Fruit fly (Drosophila melanogaster) whole organism, prepupa: Measurements from ENCODE around the gene NimB1.

ENCODE experiments used
- Blimp-1 ChIP-seq: fragments of 200-800 bp; sonication (Bioruptor generic); optimal IDR thresholded peaks from 3 replicates; lab custom pipeline; 2017; ENCODE audit warnings: missing biosample characterization, missing genetic modification characterization, mild to moderate bottlenecking, moderate library complexity, missing genetic modification reagents
- CG10631 ChIP-seq: fragments of 200-800 bp; sonication (Bioruptor generic); optimal IDR thresholded peaks from 2 replicates; lab custom pipeline; 2016; ENCODE audit warnings: missing biosample characterization, missing genetic modification characterization
- CG10669 ChIP-seq: fragments of 200-800 bp; sonication (Bioruptor generic); optimal IDR thresholded peaks from 3 replicates; lab custom pipeline; 2018; ENCODE audit warnings: missing biosample characterization, mild to moderate bottlenecking, missing genetic modification characterization, moderate library complexity
- CG11294 ChIP-seq: fragments of 200-800 bp; sonication (Bioruptor generic); IDR thresholded peaks from 2 replicates; pipeline ENCODE4 v1.3.6; 2022; ENCODE audit warnings: missing biosample characterization, missing genetic modification characterization
- CG11762 ChIP-seq: fragments of 200-800 bp; sonication (Bioruptor generic); optimal IDR thresholded peaks from 3 replicates; lab custom pipeline; 2016; ENCODE audit warnings: missing biosample characterization, missing genetic modification characterization; ENCODE audit not compliant: insufficient read depth
- CG11902 ChIP-seq: fragments of 200-800 bp; sonication (Bioruptor generic); optimal IDR thresholded peaks from 3 replicates; lab custom pipeline; 2016; ENCODE audit warnings: missing biosample characterization, missing genetic modification characterization
- CG15336 ChIP-seq: fragments of 200-800 bp; sonication (Bioruptor generic); IDR thresholded peaks from 2 replicates; pipeline ENCODE4 v1.3.6; 2022; ENCODE audit warnings: missing biosample characterization, missing genetic modification characterization
- CG1621 ChIP-seq: fragments of 200-800 bp; sonication (Bioruptor generic); optimal IDR thresholded peaks from 3 replicates; lab custom pipeline; 2018; ENCODE audit warnings: missing biosample characterization, mild to moderate bottlenecking, missing genetic modification characterization
- CG3032 ChIP-seq: fragments of 200-800 bp; optimal IDR thresholded peaks from 2 replicates; lab custom pipeline; 2019; ENCODE audit warnings: missing biosample characterization, mild to moderate bottlenecking, missing genetic modification characterization, moderate library complexity
- CG31627 ChIP-seq: fragments of 200-800 bp; sonication (Bioruptor generic); optimal IDR thresholded peaks from 3 replicates; lab custom pipeline; 2016; ENCODE audit warnings: missing biosample characterization, missing genetic modification characterization
- CG32006 ChIP-seq: fragments of 200-800 bp; sonication (Bioruptor generic); optimal IDR thresholded peaks from 3 replicates; lab custom pipeline; 2017; ENCODE audit warnings: missing biosample characterization, mild to moderate bottlenecking, missing genetic modification characterization
- CG34406 ChIP-seq: fragments of 200-800 bp; sonication (Bioruptor generic); optimal IDR thresholded peaks from 3 replicates; lab custom pipeline; 2016; ENCODE audit warnings: missing biosample characterization, missing genetic modification characterization
- CG3919 ChIP-seq: fragments of 200-800 bp; sonication (Bioruptor generic); optimal IDR thresholded peaks from 3 replicates; lab custom pipeline; 2016; ENCODE audit warnings: missing biosample characterization, missing genetic modification characterization
- CG4318 ChIP-seq: fragments of 200-800 bp; sonication (Bioruptor generic); optimal IDR thresholded peaks from 3 replicates; lab custom pipeline; 2017; ENCODE audit warnings: missing biosample characterization, mild to moderate bottlenecking, missing genetic modification characterization
- CG6163 ChIP-seq: fragments of 200-800 bp; sonication (Bioruptor generic); IDR thresholded peaks from 3 replicates; pipeline ENCODE4 v1.3.6; 2022; ENCODE audit warnings: missing biosample characterization, missing genetic modification characterization
- CG6792 ChIP-seq: fragments of 200-800 bp; sonication (Bioruptor generic); optimal IDR thresholded peaks from 3 replicates; lab custom pipeline; 2016; ENCODE audit warnings: missing biosample characterization, missing genetic modification characterization
- CG6808 ChIP-seq: fragments of 200-800 bp; sonication (Bioruptor generic); optimal IDR thresholded peaks from 3 replicates; lab custom pipeline; 2017; ENCODE audit warnings: missing biosample characterization, missing genetic modification characterization, mild to moderate bottlenecking, moderate library complexity, missing genetic modification reagents
- CG6854 ChIP-seq: fragments of 200-800 bp; sonication (Bioruptor generic); optimal IDR thresholded peaks from 2 replicates; lab custom pipeline; 2017; ENCODE audit warnings: missing biosample characterization, mild to moderate bottlenecking, missing genetic modification characterization
- CG7368 ChIP-seq: fragments of 200-800 bp; sonication (Bioruptor generic); optimal IDR thresholded peaks from 3 replicates; lab custom pipeline; 2016; ENCODE audit warnings: missing biosample characterization, missing genetic modification characterization
- CG8119 ChIP-seq: fragments of 200-800 bp; sonication (Bioruptor generic); IDR thresholded peaks from 3 replicates; pipeline ENCODE4 v1.3.6; 2022; ENCODE audit warnings: missing biosample characterization, missing genetic modification characterization
- CG8632 ChIP-seq: fragments of 200-800 bp; sonication (Bioruptor generic); optimal IDR thresholded peaks from 3 replicates; lab custom pipeline; 2016; ENCODE audit warnings: missing biosample characterization, missing genetic modification characterization
- CG9139 ChIP-seq: fragments of 200-800 bp; sonication (Bioruptor generic); optimal IDR thresholded peaks from 3 replicates; lab custom pipeline; 2017; ENCODE audit warnings: missing biosample characterization, mild to moderate bottlenecking, missing genetic modification characterization
- Eip75B ChIP-seq: fragments of 200-800 bp; sonication (Bioruptor generic); optimal IDR thresholded peaks from 3 replicates; lab custom pipeline; 2016; ENCODE audit warnings: missing biosample characterization, missing genetic modification characterization
- Eip78C ChIP-seq: fragments of 200-800 bp; sonication (Bioruptor generic); peaks from one replicate; lab custom pipeline; 2016; ENCODE audit warnings: missing biosample characterization, missing genetic modification characterization
- Eip93F ChIP-seq: fragments of 200-800 bp; sonication (Bioruptor generic); optimal IDR thresholded peaks from 2 replicates; lab custom pipeline; 2016; ENCODE audit warnings: missing biosample characterization, mild to moderate bottlenecking, missing genetic modification characterization
- Ets21C ChIP-seq: fragments of 200-800 bp; sonication (Bioruptor generic); optimal IDR thresholded peaks from 3 replicates; lab custom pipeline; 2016; ENCODE audit warnings: missing biosample characterization, missing genetic modification characterization
- Ets96B ChIP-seq: fragments of 200-800 bp; optimal IDR thresholded peaks from 2 replicates; lab custom pipeline; 2019; ENCODE audit warnings: missing biosample characterization, mild to moderate bottlenecking, missing genetic modification characterization, moderate library complexity
- Gug ChIP-seq: fragments of 200-800 bp; sonication (Bioruptor generic); IDR thresholded peaks from 2 replicates; pipeline ENCODE4 v1.3.6; 2022; ENCODE audit warnings: missing biosample characterization, missing genetic modification characterization
- Hr38 ChIP-seq: sonication (Bioruptor generic); optimal IDR thresholded peaks from 2 replicates; lab custom pipeline; 2016; ENCODE audit warnings: missing biosample characterization, missing genetic modification characterization
- Hr39 ChIP-seq: fragments of 200-800 bp; sonication (Bioruptor generic); optimal IDR thresholded peaks from 2 replicates; lab custom pipeline; 2016; ENCODE audit warnings: missing biosample characterization, missing genetic modification characterization
- Hr4 ChIP-seq: fragments of 200-800 bp; sonication (Bioruptor generic); optimal IDR thresholded peaks from 3 replicates; lab custom pipeline; 2016; ENCODE audit warnings: missing biosample characterization, missing genetic modification characterization
- Lpt ChIP-seq: fragments of 200-800 bp; sonication (Bioruptor generic); optimal IDR thresholded peaks from 3 replicates; lab custom pipeline; 2016; ENCODE audit warnings: missing biosample characterization, missing genetic modification characterization
- OdsH ChIP-seq: fragments of 200-800 bp; sonication (Bioruptor generic); optimal IDR thresholded peaks from 3 replicates; lab custom pipeline; 2016; ENCODE audit warnings: missing biosample characterization, missing genetic modification characterization
- Smox ChIP-seq: fragments of 200-800 bp; sonication (Bioruptor generic); optimal IDR thresholded peaks from 3 replicates; lab custom pipeline; 2016; ENCODE audit warnings: missing biosample characterization, missing genetic modification characterization
- Sox102F ChIP-seq: fragments of 200-800 bp; sonication (Bioruptor generic); optimal IDR thresholded peaks from 2 replicates; lab custom pipeline; 2016; ENCODE audit warnings: missing biosample characterization, mild to moderate bottlenecking, missing genetic modification characterization
- Sox14 ChIP-seq: fragments of 200-800 bp; sonication (Bioruptor generic); optimal IDR thresholded peaks from 3 replicates; lab custom pipeline; 2016; ENCODE audit warnings: missing biosample characterization, missing genetic modification characterization
- achi ChIP-seq: fragments of 200-800 bp; sonication (Bioruptor generic); optimal IDR thresholded peaks from 3 replicates; lab custom pipeline; 2016; ENCODE audit warnings: missing biosample characterization, missing genetic modification characterization
- acj6 ChIP-seq: fragments of 200-800 bp; sonication (Bioruptor generic); optimal IDR thresholded peaks from 3 replicates; lab custom pipeline; 2016; ENCODE audit warnings: missing biosample characterization, missing genetic modification characterization
- cyc ChIP-seq: fragments of 200-800 bp; sonication (Bioruptor generic); optimal IDR thresholded peaks from 3 replicates; lab custom pipeline; 2016; ENCODE audit warnings: missing biosample characterization, missing genetic modification characterization
- dac ChIP-seq: fragments of 200-800 bp; sonication (Bioruptor generic); optimal IDR thresholded peaks from 2 replicates; lab custom pipeline; 2017; ENCODE audit warnings: missing biosample characterization, mild to moderate bottlenecking, missing genetic modification characterization
- dsx ChIP-seq: fragments of 200-800 bp; optimal IDR thresholded peaks from 3 replicates; lab custom pipeline; 2019; ENCODE audit warnings: missing biosample characterization, mild to moderate bottlenecking, missing genetic modification characterization, moderate library complexity; ENCODE audit not compliant: poor library complexity, severe bottlenecking
- eg ChIP-seq: fragments of 200-800 bp; sonication (Bioruptor generic); IDR thresholded peaks from 3 replicates; pipeline ENCODE4 v1.3.6; 2022; ENCODE audit warnings: missing biosample characterization, missing genetic modification characterization
- esn ChIP-seq: fragments of 200-800 bp; sonication (Bioruptor generic); optimal IDR thresholded peaks from 2 replicates; lab custom pipeline; 2016; ENCODE audit warnings: missing biosample characterization, mild to moderate bottlenecking, missing genetic modification characterization, moderate library complexity
- fd85E ChIP-seq: fragments of 200-800 bp; sonication (Bioruptor generic); optimal IDR thresholded peaks from 3 replicates; lab custom pipeline; 2016; ENCODE audit warnings: missing biosample characterization, missing genetic modification characterization
- fkh ChIP-seq: fragments of 200-800 bp; sonication (Bioruptor generic); optimal IDR thresholded peaks from 3 replicates; lab custom pipeline; 2017; ENCODE audit warnings: missing biosample characterization, mild to moderate bottlenecking, missing genetic modification characterization, moderate library complexity
- lz ChIP-seq: fragments of 200-800 bp; sonication (Bioruptor generic); optimal IDR thresholded peaks from 3 replicates; lab custom pipeline; 2016; ENCODE audit warnings: missing biosample characterization, missing genetic modification characterization
- pdm3 ChIP-seq: fragments of 200-800 bp; sonication (Bioruptor generic); optimal IDR thresholded peaks from 3 replicates; lab custom pipeline; 2016; ENCODE audit warnings: missing biosample characterization, missing genetic modification characterization
- salr ChIP-seq, 2 experiments: fragments of 200-800 bp; sonication (Bioruptor generic); optimal IDR thresholded peaks; 3 replicates each; lab custom pipeline; 2016 to 2018; ENCODE audit warnings: missing biosample characterization in 2 of 2, missing genetic modification characterization in 2 of 2, mild to moderate bottlenecking in 1 of 2
- spab ChIP-seq: fragments of 200-800 bp; sonication (Bioruptor generic); optimal IDR thresholded peaks from 2 replicates; lab custom pipeline; 2017; ENCODE audit warnings: missing biosample characterization, mild to moderate bottlenecking, missing genetic modification characterization, missing genetic modification reagents
- ss ChIP-seq, 2 experiments: fragments of 200-800 bp; sonication (Bioruptor generic); optimal IDR thresholded peaks; 2 replicates in 1 of 2; 3 replicates in 1 of 2; lab custom pipeline; 2017 to 2018; ENCODE audit warnings: mild to moderate bottlenecking in 2 of 2, missing biosample characterization in 2 of 2, missing genetic modification characterization in 2 of 2, moderate library complexity in 1 of 2
- svp ChIP-seq: fragments of 200-800 bp; sonication (Bioruptor generic); peaks from one replicate; lab custom pipeline; 2016; ENCODE audit warnings: missing biosample characterization, missing genetic modification characterization
- topi ChIP-seq: fragments of 200-800 bp; sonication (Bioruptor generic); optimal IDR thresholded peaks from 3 replicates; lab custom pipeline; 2016; ENCODE audit warnings: missing biosample characterization, missing genetic modification characterization

The NimB1 gene

dm6 chr2L:13998952-13999351, 35.6 kb downstream of the NimB1 start:
- TF ChIP-seq Smox (GFP tag; lab: Kevin White, UChicago): peak; percentile 56
- no peak for TF ChIP-seq ss (GFP tag; optimal IDR thresholded peaks at IDR 0.05; lab: Kevin White, UChicago)
- peak; percentile 70 for TF ChIP-seq eg (GFP tag; lab: Robert Waterston, UW)
- peak; percentile 36 for TF ChIP-seq CG31627 (GFP tag; lab: Kevin White, UChicago)
- TF ChIP-seq Sox102F (GFP tag; lab: Kevin White, UChicago): peak; percentile 65
- no peak for TF ChIP-seq CG11902 (GFP tag; lab: Kevin White, UChicago)
- TF ChIP-seq Ets96B (tag; lab: Kevin White, UChicago): no peak
- no peak for TF ChIP-seq Hr38
- TF ChIP-seq CG8119 (GFP tag; lab: Robert Waterston, UW): peak; percentile 52; the same call in 1 of the 3 replicates
- no peak for TF ChIP-seq fd85E (GFP tag; lab: Kevin White, UChicago)
- TF ChIP-seq dac (GFP tag; lab: Kevin White, UChicago): no peak
- no peak for TF ChIP-seq CG10669
- peak; percentile 86 for TF ChIP-seq svp (GFP tag; lab: Kevin White, UChicago)
- peak; percentile 19 for TF ChIP-seq CG3919 (GFP tag; lab: Kevin White, UChicago)
- no peak for TF ChIP-seq CG4318 (GFP tag; lab: Kevin White, UChicago)
- peak; percentile 70; the same call in 1 of the 2 replicates for TF ChIP-seq CG15336 (GFP tag; lab: Robert Waterston, UW)
- TF ChIP-seq Eip75B: no peak
- peak; percentile 37; the same call in 1 of the 2 replicates for TF ChIP-seq Gug
- TF ChIP-seq CG3032 (tag; lab: Kevin White, UChicago): no peak
- TF ChIP-seq Eip93F (GFP tag; lab: Kevin White, UChicago): no peak
- TF ChIP-seq Sox14 (GFP tag; lab: Kevin White, UChicago): peak; percentile 40
- peak; percentile 27 for TF ChIP-seq acj6 (GFP tag; lab: Kevin White, UChicago)
- TF ChIP-seq Eip78C (GFP tag; lab: Kevin White, UChicago): peak; percentile 84
- no peak for TF ChIP-seq Hr4
- TF ChIP-seq topi: peak; percentile 61
- no peak for TF ChIP-seq CG1621 (tag; lab: Kevin White, UChicago)
- TF ChIP-seq pdm3 (GFP tag; lab: Kevin White, UChicago): peak; percentile 38
- TF ChIP-seq spab (GFP tag; lab: Kevin White, UChicago): no peak
- peak; percentile 39 for TF ChIP-seq CG32006 (GFP tag; lab: Kevin White, UChicago)
- TF ChIP-seq achi (GFP tag; lab: Kevin White, UChicago): peak; percentile 24
- TF ChIP-seq cyc: peak; percentile 44
- TF ChIP-seq CG10631 (GFP tag; lab: Kevin White, UChicago): peak; percentile 3
- no peak for TF ChIP-seq Lpt (GFP tag; lab: Kevin White, UChicago)
- no peak for TF ChIP-seq salr (GFP tag; optimal IDR thresholded peaks at IDR 0.05; lab: Kevin White, UChicago)
- peak; percentile 33 for TF ChIP-seq Blimp-1
- no peak for TF ChIP-seq CG7368
- no peak for TF ChIP-seq CG9139
- no peak for TF ChIP-seq fkh (GFP tag; lab: Kevin White, UChicago)
- no peak for TF ChIP-seq CG6792 (GFP tag; lab: Kevin White, UChicago)
- TF ChIP-seq OdsH (GFP tag; lab: Kevin White, UChicago): peak; percentile 8
- TF ChIP-seq CG8632 (GFP tag; lab: Kevin White, UChicago): no peak
- no peak for TF ChIP-seq Hr39
- TF ChIP-seq CG6808 (GFP tag; lab: Kevin White, UChicago): no peak
- TF ChIP-seq CG11762: no peak
- TF ChIP-seq CG34406 (GFP tag; lab: Kevin White, UChicago): peak; percentile 22
- no peak for TF ChIP-seq esn (GFP tag; lab: Kevin White, UChicago)
- peak; percentile 37; the same call in 1 of the 3 replicates for TF ChIP-seq CG6163 (GFP tag; lab: Robert Waterston, UW)
- TF ChIP-seq dsx (GFP tag; lab: Kevin White, UChicago): no peak
- TF ChIP-seq Ets21C (GFP tag; lab: Kevin White, UChicago): no peak
- peak; percentile 57 for TF ChIP-seq lz (GFP tag; lab: Kevin White, UChicago)
- peak; percentile 48; the same call in 1 of the 2 replicates for TF ChIP-seq CG11294 (GFP tag; lab: Robert Waterston, UW)
- no peak for TF ChIP-seq CG6854 (GFP tag; lab: Kevin White, UChicago)
- TF ChIP-seq, all 60 proteins: peak for 24
